Worm (Caenorhabditis elegans) whole organism, late embryonic: ENCODE measurements around the gene C46G7.2.

Experiments
- Y22D7AL.16 ChIP-seq: sonication (generic microtip); optimal IDR thresholded peaks from 2 replicates; lab custom pipeline; 2016; ENCODE audit warnings: missing genetic modification characterization, missing compliant biosample characterization
- ref-2 ChIP-seq: sonication (generic microtip); optimal IDR thresholded peaks from 2 replicates; lab custom pipeline; 2016; ENCODE audit warnings: missing genetic modification characterization, missing compliant biosample characterization
- sox-4 ChIP-seq: sonication (generic microtip); optimal IDR thresholded peaks from 2 replicates; lab custom pipeline; 2017; ENCODE audit warnings: mild to moderate bottlenecking, missing genetic modification characterization, inconsistent platforms, missing compliant biosample characterization
- ztf-16 ChIP-seq: sonication (generic microtip); optimal IDR thresholded peaks from 2 replicates; lab custom pipeline; 2017; ENCODE audit warnings: missing genetic modification characterization, missing compliant biosample characterization

DNA sequence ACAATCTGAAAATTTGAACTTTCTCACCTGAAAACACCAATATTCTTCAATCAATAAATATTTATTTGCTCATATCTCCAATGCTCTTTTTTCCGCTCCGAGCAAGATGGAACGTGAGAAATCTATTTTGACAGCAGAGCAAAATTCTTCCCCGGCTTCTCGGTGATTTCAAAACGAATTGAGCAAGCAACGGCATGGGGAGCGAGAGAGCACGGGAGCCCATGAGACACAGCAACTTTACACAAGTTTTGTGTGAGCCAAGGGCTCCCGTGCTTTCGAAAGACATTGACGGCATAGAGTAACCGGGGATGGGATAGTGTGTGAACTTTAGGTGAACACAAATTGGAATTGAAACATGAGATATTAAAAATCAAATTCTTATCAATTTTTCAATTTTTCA is 28.2 kb upstream of the C46G7.2 start:
- TF ChIP-seq ref-2 (tag; lab: Kevin White, UChicago) (no peak), Y22D7AL.16 (no peak), sox-4 (no peak), ztf-16 (no peak)
